Fruit fly (Drosophila melanogaster) whole organism, prepupa: ENCODE measurements around the gene CG6729.

ENCODE experiments used
- Blimp-1 ChIP-seq: fragments of 200-800 bp; sonication (Bioruptor generic); optimal IDR thresholded peaks from 3 replicates; lab custom pipeline; 2017; ENCODE audit warnings: missing biosample characterization, missing genetic modification characterization, mild to moderate bottlenecking, moderate library complexity, missing genetic modification reagents
- CG10631 ChIP-seq: fragments of 200-800 bp; sonication (Bioruptor generic); optimal IDR thresholded peaks from 2 replicates; lab custom pipeline; 2016; ENCODE audit warnings: missing biosample characterization, missing genetic modification characterization
- CG11294 ChIP-seq: fragments of 200-800 bp; sonication (Bioruptor generic); IDR thresholded peaks from 2 replicates; pipeline ENCODE4 v1.3.6; 2022; ENCODE audit warnings: missing biosample characterization, missing genetic modification characterization
- CG11762 ChIP-seq: fragments of 200-800 bp; sonication (Bioruptor generic); optimal IDR thresholded peaks from 3 replicates; lab custom pipeline; 2016; ENCODE audit warnings: missing biosample characterization, missing genetic modification characterization; ENCODE audit not compliant: insufficient read depth
- CG11902 ChIP-seq: fragments of 200-800 bp; sonication (Bioruptor generic); optimal IDR thresholded peaks from 3 replicates; lab custom pipeline; 2016; ENCODE audit warnings: missing biosample characterization, missing genetic modification characterization
- CG15336 ChIP-seq: fragments of 200-800 bp; sonication (Bioruptor generic); IDR thresholded peaks from 2 replicates; pipeline ENCODE4 v1.3.6; 2022; ENCODE audit warnings: missing biosample characterization, missing genetic modification characterization
- CG1621 ChIP-seq: fragments of 200-800 bp; sonication (Bioruptor generic); optimal IDR thresholded peaks from 3 replicates; lab custom pipeline; 2018; ENCODE audit warnings: missing biosample characterization, mild to moderate bottlenecking, missing genetic modification characterization
- CG16779 ChIP-seq: fragments of 200-800 bp; sonication (Bioruptor generic); optimal IDR thresholded peaks from 3 replicates; lab custom pipeline; 2017; ENCODE audit warnings: missing biosample characterization, mild to moderate bottlenecking, missing genetic modification characterization
- CG3032 ChIP-seq: fragments of 200-800 bp; optimal IDR thresholded peaks from 2 replicates; lab custom pipeline; 2019; ENCODE audit warnings: missing biosample characterization, mild to moderate bottlenecking, missing genetic modification characterization, moderate library complexity
- CG31627 ChIP-seq: fragments of 200-800 bp; sonication (Bioruptor generic); optimal IDR thresholded peaks from 3 replicates; lab custom pipeline; 2016; ENCODE audit warnings: missing biosample characterization, missing genetic modification characterization
- CG32006 ChIP-seq: fragments of 200-800 bp; sonication (Bioruptor generic); optimal IDR thresholded peaks from 3 replicates; lab custom pipeline; 2017; ENCODE audit warnings: missing biosample characterization, mild to moderate bottlenecking, missing genetic modification characterization
- CG34406 ChIP-seq: fragments of 200-800 bp; sonication (Bioruptor generic); optimal IDR thresholded peaks from 3 replicates; lab custom pipeline; 2016; ENCODE audit warnings: missing biosample characterization, missing genetic modification characterization
- CG4318 ChIP-seq: fragments of 200-800 bp; sonication (Bioruptor generic); optimal IDR thresholded peaks from 3 replicates; lab custom pipeline; 2017; ENCODE audit warnings: missing biosample characterization, mild to moderate bottlenecking, missing genetic modification characterization
- CG6163 ChIP-seq: fragments of 200-800 bp; sonication (Bioruptor generic); IDR thresholded peaks from 3 replicates; pipeline ENCODE4 v1.3.6; 2022; ENCODE audit warnings: missing biosample characterization, missing genetic modification characterization
- CG6792 ChIP-seq: fragments of 200-800 bp; sonication (Bioruptor generic); optimal IDR thresholded peaks from 3 replicates; lab custom pipeline; 2016; ENCODE audit warnings: missing biosample characterization, missing genetic modification characterization
- CG6808 ChIP-seq: fragments of 200-800 bp; sonication (Bioruptor generic); optimal IDR thresholded peaks from 3 replicates; lab custom pipeline; 2017; ENCODE audit warnings: missing biosample characterization, missing genetic modification characterization, mild to moderate bottlenecking, moderate library complexity, missing genetic modification reagents
- CG6854 ChIP-seq: fragments of 200-800 bp; sonication (Bioruptor generic); optimal IDR thresholded peaks from 2 replicates; lab custom pipeline; 2017; ENCODE audit warnings: missing biosample characterization, mild to moderate bottlenecking, missing genetic modification characterization
- CG7368 ChIP-seq: fragments of 200-800 bp; sonication (Bioruptor generic); optimal IDR thresholded peaks from 3 replicates; lab custom pipeline; 2016; ENCODE audit warnings: missing biosample characterization, missing genetic modification characterization
- CG8119 ChIP-seq: fragments of 200-800 bp; sonication (Bioruptor generic); IDR thresholded peaks from 3 replicates; pipeline ENCODE4 v1.3.6; 2022; ENCODE audit warnings: missing biosample characterization, missing genetic modification characterization
- CG8319 ChIP-seq: fragments of 200-800 bp; sonication (Bioruptor generic); optimal IDR thresholded peaks from 3 replicates; lab custom pipeline; 2016; ENCODE audit warnings: missing biosample characterization, missing genetic modification characterization
- CG8632 ChIP-seq: fragments of 200-800 bp; sonication (Bioruptor generic); optimal IDR thresholded peaks from 3 replicates; lab custom pipeline; 2016; ENCODE audit warnings: missing biosample characterization, missing genetic modification characterization
- CG9139 ChIP-seq: fragments of 200-800 bp; sonication (Bioruptor generic); optimal IDR thresholded peaks from 3 replicates; lab custom pipeline; 2017; ENCODE audit warnings: missing biosample characterization, mild to moderate bottlenecking, missing genetic modification characterization
- Eip75B ChIP-seq: fragments of 200-800 bp; sonication (Bioruptor generic); optimal IDR thresholded peaks from 3 replicates; lab custom pipeline; 2016; ENCODE audit warnings: missing biosample characterization, missing genetic modification characterization
- Eip78C ChIP-seq: fragments of 200-800 bp; sonication (Bioruptor generic); peaks from one replicate; lab custom pipeline; 2016; ENCODE audit warnings: missing biosample characterization, missing genetic modification characterization
- Eip93F ChIP-seq: fragments of 200-800 bp; sonication (Bioruptor generic); optimal IDR thresholded peaks from 2 replicates; lab custom pipeline; 2016; ENCODE audit warnings: missing biosample characterization, mild to moderate bottlenecking, missing genetic modification characterization
- Ets21C ChIP-seq: fragments of 200-800 bp; sonication (Bioruptor generic); optimal IDR thresholded peaks from 3 replicates; lab custom pipeline; 2016; ENCODE audit warnings: missing biosample characterization, missing genetic modification characterization
- Ets96B ChIP-seq: fragments of 200-800 bp; optimal IDR thresholded peaks from 2 replicates; lab custom pipeline; 2019; ENCODE audit warnings: missing biosample characterization, mild to moderate bottlenecking, missing genetic modification characterization, moderate library complexity
- Gug ChIP-seq: fragments of 200-800 bp; sonication (Bioruptor generic); IDR thresholded peaks from 2 replicates; pipeline ENCODE4 v1.3.6; 2022; ENCODE audit warnings: missing biosample characterization, missing genetic modification characterization
- Hr39 ChIP-seq: fragments of 200-800 bp; sonication (Bioruptor generic); optimal IDR thresholded peaks from 2 replicates; lab custom pipeline; 2016; ENCODE audit warnings: missing biosample characterization, missing genetic modification characterization
- Hr4 ChIP-seq: fragments of 200-800 bp; sonication (Bioruptor generic); optimal IDR thresholded peaks from 3 replicates; lab custom pipeline; 2016; ENCODE audit warnings: missing biosample characterization, missing genetic modification characterization
- Lpt ChIP-seq: fragments of 200-800 bp; sonication (Bioruptor generic); optimal IDR thresholded peaks from 3 replicates; lab custom pipeline; 2016; ENCODE audit warnings: missing biosample characterization, missing genetic modification characterization
- Met ChIP-seq: fragments of 200-800 bp; sonication (Bioruptor generic); optimal IDR thresholded peaks from 3 replicates; lab custom pipeline; 2016; ENCODE audit warnings: missing biosample characterization, missing genetic modification characterization
- Smox ChIP-seq: fragments of 200-800 bp; sonication (Bioruptor generic); optimal IDR thresholded peaks from 3 replicates; lab custom pipeline; 2016; ENCODE audit warnings: missing biosample characterization, missing genetic modification characterization
- Sox102F ChIP-seq: fragments of 200-800 bp; sonication (Bioruptor generic); optimal IDR thresholded peaks from 2 replicates; lab custom pipeline; 2016; ENCODE audit warnings: missing biosample characterization, mild to moderate bottlenecking, missing genetic modification characterization
- Sox14 ChIP-seq: fragments of 200-800 bp; sonication (Bioruptor generic); optimal IDR thresholded peaks from 3 replicates; lab custom pipeline; 2016; ENCODE audit warnings: missing biosample characterization, missing genetic modification characterization
- Sox15 ChIP-seq: fragments of 200-800 bp; sonication (Bioruptor generic); optimal IDR thresholded peaks from 3 replicates; lab custom pipeline; 2016; ENCODE audit warnings: missing biosample characterization, missing genetic modification characterization
- achi ChIP-seq: fragments of 200-800 bp; sonication (Bioruptor generic); optimal IDR thresholded peaks from 3 replicates; lab custom pipeline; 2016; ENCODE audit warnings: missing biosample characterization, missing genetic modification characterization
- acj6 ChIP-seq: fragments of 200-800 bp; sonication (Bioruptor generic); optimal IDR thresholded peaks from 3 replicates; lab custom pipeline; 2016; ENCODE audit warnings: missing biosample characterization, missing genetic modification characterization
- dac ChIP-seq: fragments of 200-800 bp; sonication (Bioruptor generic); optimal IDR thresholded peaks from 2 replicates; lab custom pipeline; 2017; ENCODE audit warnings: missing biosample characterization, mild to moderate bottlenecking, missing genetic modification characterization
- esn ChIP-seq: fragments of 200-800 bp; sonication (Bioruptor generic); optimal IDR thresholded peaks from 2 replicates; lab custom pipeline; 2016; ENCODE audit warnings: missing biosample characterization, mild to moderate bottlenecking, missing genetic modification characterization, moderate library complexity
- fd59A ChIP-seq: fragments of 200-800 bp; sonication (Bioruptor generic); optimal IDR thresholded peaks from 2 replicates; lab custom pipeline; 2017; ENCODE audit warnings: missing biosample characterization, mild to moderate bottlenecking, missing genetic modification characterization, missing genetic modification reagents
- fd85E ChIP-seq: fragments of 200-800 bp; sonication (Bioruptor generic); optimal IDR thresholded peaks from 3 replicates; lab custom pipeline; 2016; ENCODE audit warnings: missing biosample characterization, missing genetic modification characterization
- fkh ChIP-seq: fragments of 200-800 bp; sonication (Bioruptor generic); optimal IDR thresholded peaks from 3 replicates; lab custom pipeline; 2017; ENCODE audit warnings: missing biosample characterization, mild to moderate bottlenecking, missing genetic modification characterization, moderate library complexity
- lz ChIP-seq: fragments of 200-800 bp; sonication (Bioruptor generic); optimal IDR thresholded peaks from 3 replicates; lab custom pipeline; 2016; ENCODE audit warnings: missing biosample characterization, missing genetic modification characterization
- net ChIP-seq: fragments of 200-800 bp; sonication (Bioruptor generic); optimal IDR thresholded peaks from 3 replicates; lab custom pipeline; 2016; ENCODE audit warnings: missing biosample characterization, missing genetic modification characterization
- pdm3 ChIP-seq: fragments of 200-800 bp; sonication (Bioruptor generic); optimal IDR thresholded peaks from 3 replicates; lab custom pipeline; 2016; ENCODE audit warnings: missing biosample characterization, missing genetic modification characterization
- salr ChIP-seq, 2 experiments: fragments of 200-800 bp; sonication (Bioruptor generic); optimal IDR thresholded peaks; 3 replicates each; lab custom pipeline; 2016 to 2018; ENCODE audit warnings: missing biosample characterization in 2 of 2, missing genetic modification characterization in 2 of 2, mild to moderate bottlenecking in 1 of 2
- spab ChIP-seq: fragments of 200-800 bp; sonication (Bioruptor generic); optimal IDR thresholded peaks from 2 replicates; lab custom pipeline; 2017; ENCODE audit warnings: missing biosample characterization, mild to moderate bottlenecking, missing genetic modification characterization, missing genetic modification reagents
- ss ChIP-seq, 2 experiments: fragments of 200-800 bp; sonication (Bioruptor generic); optimal IDR thresholded peaks; 2 replicates in 1 of 2; 3 replicates in 1 of 2; lab custom pipeline; 2017 to 2018; ENCODE audit warnings: mild to moderate bottlenecking in 2 of 2, missing biosample characterization in 2 of 2, missing genetic modification characterization in 2 of 2, moderate library complexity in 1 of 2
- svp ChIP-seq: fragments of 200-800 bp; sonication (Bioruptor generic); peaks from one replicate; lab custom pipeline; 2016; ENCODE audit warnings: missing biosample characterization, missing genetic modification characterization
- topi ChIP-seq: fragments of 200-800 bp; sonication (Bioruptor generic); optimal IDR thresholded peaks from 3 replicates; lab custom pipeline; 2016; ENCODE audit warnings: missing biosample characterization, missing genetic modification characterization
- vri ChIP-seq: fragments of 200-800 bp; sonication (Bioruptor generic); optimal IDR thresholded peaks from 3 replicates; lab custom pipeline; 2016; ENCODE audit warnings: missing biosample characterization, mild to moderate bottlenecking, missing genetic modification characterization

CG6729 gene

dm6 chr2L:10791343-10791742 is 47.6 kb upstream of the CG6729 start:
- TF ChIP-seq CG4318 (GFP tag; lab: Kevin White, UChicago) (no peak), CG1621 (peak; percentile 14), Ets21C (peak; percentile 51), Sox102F (GFP tag; lab: Kevin White, UChicago) (peak; percentile 68), CG34406 (GFP tag; lab: Kevin White, UChicago) (peak; percentile 56), Ets96B (tag; lab: Kevin White, UChicago) (peak; percentile 42), CG8319 (GFP tag; lab: Kevin White, UChicago) (peak; percentile 2), CG32006 (peak; percentile 36), CG11902 (GFP tag; lab: Kevin White, UChicago) (peak; percentile 38), CG6792 (GFP tag; lab: Kevin White, UChicago) (peak; percentile 62), Eip93F (GFP tag; lab: Kevin White, UChicago) (peak; percentile 33), CG6808 (GFP tag; lab: Kevin White, UChicago) (peak; percentile 57), Gug (GFP tag; lab: Robert Waterston, UW) (peak; percentile 42; the same call in 1 of the 2 replicates), CG11294 (0 out of 2 replicates have a peak, but pooled peaks have one; percentile 22), Eip78C (GFP tag; lab: Kevin White, UChicago) (peak; percentile 90), pdm3 (peak; percentile 38), svp (GFP tag; lab: Kevin White, UChicago) (peak; percentile 91), Eip75B (GFP tag; lab: Kevin White, UChicago) (peak; percentile 80), fkh (no peak), CG6854 (GFP tag; lab: Kevin White, UChicago) (peak; percentile 73), fd59A (GFP tag; lab: Kevin White, UChicago) (peak; percentile 1), Blimp-1 (GFP tag; lab: Kevin White, UChicago) (peak; percentile 50), acj6 (peak; percentile 47), CG11762 (GFP tag; lab: Kevin White, UChicago) (no peak), achi (GFP tag; lab: Kevin White, UChicago) (peak; percentile 56), CG8119 (GFP tag; lab: Robert Waterston, UW) (peak; percentile 72), Lpt (GFP tag; lab: Kevin White, UChicago) (peak; percentile 9), spab (GFP tag; lab: Kevin White, UChicago) (peak; percentile 46), CG9139 (GFP tag; lab: Kevin White, UChicago) (no peak), topi (GFP tag; lab: Kevin White, UChicago) (peak; percentile 69), Met (peak; percentile 78), CG8632 (GFP tag; lab: Kevin White, UChicago) (no peak), Hr4 (GFP tag; lab: Kevin White, UChicago) (no peak), CG3032 (tag; lab: Kevin White, UChicago) (peak; percentile 46), CG31627 (GFP tag; lab: Kevin White, UChicago) (peak; percentile 59), Hr39 (GFP tag; lab: Kevin White, UChicago) (peak; percentile 65), lz (GFP tag; lab: Kevin White, UChicago) (peak; percentile 74), vri (peak; percentile 43), esn (GFP tag; lab: Kevin White, UChicago) (peak; percentile 79), CG7368 (GFP tag; lab: Kevin White, UChicago) (peak; percentile 49), CG10631 (GFP tag; lab: Kevin White, UChicago) (peak; percentile 56), fd85E (GFP tag; lab: Kevin White, UChicago) (no peak), CG15336 (GFP tag; lab: Robert Waterston, UW) (peak; percentile 58), dac (GFP tag; lab: Kevin White, UChicago) (no peak), Sox14 (GFP tag; lab: Kevin White, UChicago) (peak; percentile 62), CG6163 (GFP tag; lab: Robert Waterston, UW) (peak; percentile 67; the same call in 2 of the 3 replicates), Sox15 (GFP tag; lab: Kevin White, UChicago) (no peak), salr (GFP tag; optimal IDR thresholded peaks at IDR 0.05; lab: Kevin White, UChicago) (peak in 1 of 2 experiments; percentile 13), CG16779 (peak; percentile 41), Smox (GFP tag; lab: Kevin White, UChicago) (peak; percentile 80), net (GFP tag; lab: Kevin White, UChicago) (peak; percentile 46), ss (GFP tag; optimal IDR thresholded peaks at IDR 0.05; lab: Kevin White, UChicago) (peak in 1 of 2 experiments; percentile 49)
